Fruit fly (Drosophila melanogaster): ENCODE results near the gene CG10802.

- no peak for TF ChIP-seq ey (GFP tag; optimal IDR thresholded peaks at IDR 0.05)
- no peak for TF ChIP-seq Sp1 (GFP tag; optimal IDR thresholded peaks at IDR 0.05)
- TF ChIP-seq psq (GFP tag; optimal IDR thresholded peaks at IDR 0.05) = no peak
- no peak for TF ChIP-seq CG32264 (GFP tag; optimal IDR thresholded peaks at IDR 0.05)
- TF ChIP-seq lola (GFP tag; optimal IDR thresholded peaks at IDR 0.05) = no peak
- TF ChIP-seq brk (GFP tag; optimal IDR thresholded peaks at IDR 0.05) = no peak
- no peak for TF ChIP-seq HLH106 (tag; optimal IDR thresholded peaks at IDR 0.05)
- TF ChIP-seq rgr (GFP tag; optimal IDR thresholded peaks at IDR 0.05) = no peak
Measured at dm6 chrX:3453038-3453819, 29.5 kb upstream of the CG10802 start.
